ENCODE assay signal across 5 worm cellular contexts in the genomic region with DNA sequence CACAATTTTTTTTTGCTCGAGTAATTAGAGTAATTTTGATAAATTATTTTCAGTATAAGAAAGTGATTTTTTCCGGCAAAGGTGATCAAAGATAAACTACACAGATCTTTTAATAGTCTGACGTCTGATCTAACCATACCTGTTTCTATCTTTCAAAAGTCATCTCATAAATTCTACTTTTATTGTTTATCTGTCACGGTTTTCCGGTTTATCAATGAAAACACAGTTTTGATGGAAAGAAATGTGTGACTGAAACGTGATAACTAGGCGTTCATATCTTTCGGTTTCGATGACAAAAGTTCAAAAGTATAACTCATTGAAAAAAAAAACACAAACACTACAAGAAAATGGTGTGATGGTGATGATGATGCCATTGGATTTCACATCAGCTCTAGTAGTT.
TF ChIP-seq lines count a peak whose summit lies in the region.

No protein-coding gene starts in this region.

TF ChIP-seq in whole organism, L1 larva, 84 proteins besides CTCF, POLR2A, EP300 and RAD21 (continues in another document):
- peak; percentile 20 for TF ChIP-seq tbx-2 (tag; optimal IDR thresholded peaks at IDR 0.05; lab: Kevin White, UChicago)
- TF ChIP-seq nhr-28 (tag; optimal IDR thresholded peaks at IDR 0.05; lab: Kevin White, UChicago) = no peak
- no peak for TF ChIP-seq Y116A8C.19 (tag; optimal IDR thresholded peaks at IDR 0.05; lab: Kevin White, UChicago; ENCODE audit: borderline replicate concordance)
- peak; percentile 88 for TF ChIP-seq grh-1 (GFP tag; IDR thresholded peaks at IDR 0.05; lab: Robert Waterston, UW)
- peak; percentile 48 for TF ChIP-seq nhr-19 (GFP tag; conservative IDR thresholded peaks at IDR 0.05; lab: Robert Waterston, UW)
- no peak for TF ChIP-seq ceh-63 (GFP tag; optimal IDR thresholded peaks at IDR 0.05; lab: Kevin White, UChicago)
- peak; percentile 63 for TF ChIP-seq lin-14 (GFP tag; optimal IDR thresholded peaks at IDR 0.05; lab: Kevin White, UChicago)
- TF ChIP-seq vab-15 (tag; optimal IDR thresholded peaks at IDR 0.05; lab: Kevin White, UChicago) = no peak
- peak; percentile 29 for TF ChIP-seq nhr-90 (tag; optimal IDR thresholded peaks at IDR 0.05; lab: Kevin White, UChicago; ENCODE audit: poor library complexity)
- TF ChIP-seq sptf-1 (tag; optimal IDR thresholded peaks at IDR 0.05; lab: Kevin White, UChicago) = no peak
- TF ChIP-seq hlh-17 (GFP tag; optimal IDR thresholded peaks at IDR 0.05; lab: Kevin White, UChicago; ENCODE audit: borderline replicate concordance) = no peak
- no peak for TF ChIP-seq swsn-7 (tag; optimal IDR thresholded peaks at IDR 0.05; lab: Kevin White, UChicago)
- no peak for TF ChIP-seq lin-39 (tag; optimal IDR thresholded peaks at IDR 0.05; lab: Kevin White, UChicago)
- peak; percentile 67 for TF ChIP-seq nhr-71 (tag; optimal IDR thresholded peaks at IDR 0.05; lab: Kevin White, UChicago)
- TF ChIP-seq egl-13 (tag; optimal IDR thresholded peaks at IDR 0.05; lab: Kevin White, UChicago) = no peak
- peak; percentile 70 for TF ChIP-seq nhr-20 (tag; optimal IDR thresholded peaks at IDR 0.05; lab: Kevin White, UChicago)
- no peak for TF ChIP-seq nhr-47 (tag; optimal IDR thresholded peaks at IDR 0.05; lab: Kevin White, UChicago)

TF ChIP-seq in whole organism, L2 larva, 48 proteins besides CTCF, POLR2A, EP300 and RAD21 (continues in another document):
- TF ChIP-seq zag-1 (tag; optimal IDR thresholded peaks at IDR 0.05; lab: Kevin White, UChicago) (no peak), elt-3 (tag; optimal IDR thresholded peaks at IDR 0.05; lab: Kevin White, UChicago) (no peak), ztf-1 (GFP tag; conservative IDR thresholded peaks at IDR 0.05; lab: Robert Waterston, UW) (no peak), skn-1 (tag; optimal IDR thresholded peaks at IDR 0.05; lab: Kevin White, UChicago) (no peak), peb-1 (tag; optimal IDR thresholded peaks at IDR 0.05; lab: Kevin White, UChicago) (no peak), ZK546.5 (tag; optimal IDR thresholded peaks at IDR 0.05; lab: Kevin White, UChicago) (no peak), ama-1 (optimal IDR thresholded peaks at IDR 0.05; lab: Kevin White, UChicago) (no peak), mbf-1 (tag; optimal IDR thresholded peaks at IDR 0.05; lab: Kevin White, UChicago) (no peak), fos-1 (tag; optimal IDR thresholded peaks at IDR 0.05; lab: Kevin White, UChicago) (no peak), sma-9 (GFP tag; optimal IDR thresholded peaks at IDR 0.05; lab: Kevin White, UChicago) (peak; percentile 71), sma-9 (tag; optimal IDR thresholded peaks at IDR 0.05; lab: Kevin White, UChicago) (no peak), lin-13 (GFP tag; optimal IDR thresholded peaks at IDR 0.05; lab: Kevin White, UChicago) (no peak), unc-62 (GFP tag; optimal IDR thresholded peaks at IDR 0.05; lab: Kevin White, UChicago) (no peak), nhr-25 (tag; optimal IDR thresholded peaks at IDR 0.05; lab: Kevin White, UChicago) (peak; percentile 65), snpc-4 (tag; optimal IDR thresholded peaks at IDR 0.05; lab: Kevin White, UChicago) (no peak), sma-3 (GFP tag; optimal IDR thresholded peaks at IDR 0.05; lab: Kevin White, UChicago) (peak; percentile 26), nhr-12 (tag; optimal IDR thresholded peaks at IDR 0.05; lab: Kevin White, UChicago) (no peak), ceh-16 (tag; optimal IDR thresholded peaks at IDR 0.05; lab: Kevin White, UChicago) (no peak), ztf-4 (tag; optimal IDR thresholded peaks at IDR 0.05; lab: Kevin White, UChicago) (no peak)

TF ChIP-seq in whole organism, L3 larva, 47 proteins besides CTCF, POLR2A, EP300 and RAD21:
- TF ChIP-seq pha-4 (tag; optimal IDR thresholded peaks at IDR 0.05; lab: Kevin White, UChicago) = no peak
- no peak for TF ChIP-seq lsy-12 (tag; optimal IDR thresholded peaks at IDR 0.05; lab: Kevin White, UChicago)
- TF ChIP-seq elt-2 (tag; optimal IDR thresholded peaks at IDR 0.05; lab: Kevin White, UChicago) = no peak
- TF ChIP-seq nhr-77 (tag; optimal IDR thresholded peaks at IDR 0.05; lab: Kevin White, UChicago) = no peak
- TF ChIP-seq jun-1 (tag; optimal IDR thresholded peaks at IDR 0.05; lab: Kevin White, UChicago) = no peak
- TF ChIP-seq nhr-28 (tag; optimal IDR thresholded peaks at IDR 0.05; lab: Kevin White, UChicago) = no peak
- TF ChIP-seq nhr-23 (tag; optimal IDR thresholded peaks at IDR 0.05; lab: Kevin White, UChicago) = peak; percentile 68
- no peak for TF ChIP-seq egl-27 (tag; optimal IDR thresholded peaks at IDR 0.05; lab: Kevin White, UChicago)
- TF ChIP-seq mdl-1 (tag; optimal IDR thresholded peaks at IDR 0.05; lab: Kevin White, UChicago) = no peak
- TF ChIP-seq nhr-43 (tag; optimal IDR thresholded peaks at IDR 0.05; lab: Kevin White, UChicago; ENCODE audit: poor library complexity, severe bottlenecking) = peak; percentile 34
- no peak for TF ChIP-seq ZK546.5 (tag; optimal IDR thresholded peaks at IDR 0.05; lab: Kevin White, UChicago)
- TF ChIP-seq unc-62 (GFP tag; optimal IDR thresholded peaks at IDR 0.05; lab: Kevin White, UChicago) = peak; percentile 17
- no peak for TF ChIP-seq elt-1 (tag; optimal IDR thresholded peaks at IDR 0.05; lab: Kevin White, UChicago)
- no peak for TF ChIP-seq ceh-16 (tag; optimal IDR thresholded peaks at IDR 0.05; lab: Kevin White, UChicago)
- no peak for TF ChIP-seq egl-5 (tag; optimal IDR thresholded peaks at IDR 0.05; lab: Kevin White, UChicago)
- no peak for TF ChIP-seq snpc-4 (tag; optimal IDR thresholded peaks at IDR 0.05; lab: Kevin White, UChicago)
- TF ChIP-seq nhr-25 (tag; optimal IDR thresholded peaks at IDR 0.05; lab: Kevin White, UChicago) = peak; percentile 19
TF ChIP-seq in whole organism, L3 larva: peak in this region for 4.

TF ChIP-seq in whole organism, L4 larva, 104 proteins besides CTCF, POLR2A, EP300 and RAD21 (continues in another document):
- no peak for TF ChIP-seq zip-2 (tag; optimal IDR thresholded peaks at IDR 0.05; lab: Kevin White, UChicago)
- no peak for TF ChIP-seq ZK546.5 (tag; optimal IDR thresholded peaks at IDR 0.05; lab: Kevin White, UChicago)
- no peak for TF ChIP-seq R02D3.7 (tag; optimal IDR thresholded peaks at IDR 0.05; lab: Kevin White, UChicago)
- no peak for TF ChIP-seq jun-1 (tag; optimal IDR thresholded peaks at IDR 0.05; lab: Kevin White, UChicago)
- TF ChIP-seq zag-1 (tag; optimal IDR thresholded peaks at IDR 0.05; lab: Kevin White, UChicago) = no peak
- TF ChIP-seq sdz-12 (GFP tag; optimal IDR thresholded peaks at IDR 0.05; lab: Kevin White, UChicago) = no peak
- TF ChIP-seq nhr-28 (tag; optimal IDR thresholded peaks at IDR 0.05; lab: Kevin White, UChicago) = peak; percentile 52
- TF ChIP-seq madf-5 (GFP tag; IDR thresholded peaks at IDR 0.05; lab: Robert Waterston, UW) = no peak
- TF ChIP-seq attf-4 (tag; optimal IDR thresholded peaks at IDR 0.05; lab: Kevin White, UChicago) = no peak
- TF ChIP-seq T26A8.4 (GFP tag; IDR thresholded peaks at IDR 0.05; lab: Robert Waterston, UW) = no peak
- no peak for TF ChIP-seq nhr-11 (tag; optimal IDR thresholded peaks at IDR 0.05; lab: Kevin White, UChicago)
- TF ChIP-seq dmd-6 (GFP tag; IDR thresholded peaks at IDR 0.05; lab: Robert Waterston, UW) = peak; percentile 48; the same call in 1 of the 2 replicates
- TF ChIP-seq snpc-1.2 (GFP tag; IDR thresholded peaks at IDR 0.05; lab: Robert Waterston, UW) = no peak
- TF ChIP-seq lin-38 (GFP tag; IDR thresholded peaks at IDR 0.05; lab: Robert Waterston, UW) = no peak
- no peak for TF ChIP-seq nhr-25 (tag; optimal IDR thresholded peaks at IDR 0.05; lab: Kevin White, UChicago; ENCODE audit: borderline replicate concordance, insufficient read depth)
- TF ChIP-seq zfp-3 (GFP tag; conservative IDR thresholded peaks at IDR 0.05; lab: Robert Waterston, UW) = no peak
- no peak for TF ChIP-seq skn-1 (tag; optimal IDR thresholded peaks at IDR 0.05; lab: Kevin White, UChicago)
- no peak for TF ChIP-seq mdt-29 (GFP tag; IDR thresholded peaks at IDR 0.05; lab: Robert Waterston, UW)
- no peak for TF ChIP-seq daf-16 (GFP tag; optimal IDR thresholded peaks at IDR 0.05; lab: Kevin White, UChicago)
- TF ChIP-seq daf-16 (tag; optimal IDR thresholded peaks at IDR 0.05; lab: Kevin White, UChicago) = no peak
- no peak for TF ChIP-seq cey-2 (tag; optimal IDR thresholded peaks at IDR 0.05; lab: Kevin White, UChicago; ENCODE audit: borderline replicate concordance, insufficient read depth)

TF ChIP-seq in whole organism, young adult, 124 proteins besides CTCF, POLR2A, EP300 and RAD21:
- TF ChIP-seq lin-40 (tag; optimal IDR thresholded peaks at IDR 0.05; lab: Kevin White, UChicago) = peak; percentile 47
- no peak for TF ChIP-seq B0019.2 (GFP tag; conservative IDR thresholded peaks at IDR 0.05; lab: Robert Waterston, UW)
- peak; percentile 30 for TF ChIP-seq somi-1 (GFP tag; optimal IDR thresholded peaks at IDR 0.05; lab: Kevin White, UChicago)
